Worm (Caenorhabditis elegans) whole organism, young adult: Measurements from ENCODE around the gene gpla-1.

Experiments used
- F33H1.4 ChIP-seq: fragments of 200-800 bp; sonication (Bioruptor generic); IDR thresholded peaks from 2 replicates; pipeline ENCODE4 v1.3.6; 2022; ENCODE audit warnings: missing genetic modification reagents, missing genetic modification characterization, missing compliant biosample characterization
- F49E8.2 ChIP-seq: sonication (generic microtip); optimal IDR thresholded peaks from 3 replicates; lab custom pipeline; 2017; ENCODE audit warnings: missing genetic modification characterization, mild to moderate bottlenecking, missing compliant biosample characterization, antibody characterized with exemption, moderate library complexity; ENCODE audit not compliant: insufficient read depth
- F52B5.7 ChIP-seq: sonication (generic microtip); optimal IDR thresholded peaks from 2 replicates; lab custom pipeline; 2016; ENCODE audit warnings: mild to moderate bottlenecking, missing genetic modification characterization, missing compliant biosample characterization
- T07F8.4 ChIP-seq: sonication (generic microtip); optimal IDR thresholded peaks from 2 replicates; lab custom pipeline; 2016; ENCODE audit warnings: mild to moderate bottlenecking, missing genetic modification characterization, moderate library complexity, missing compliant biosample characterization
- T26A5.8 ChIP-seq: sonication (generic microtip); optimal IDR thresholded peaks from 2 replicates; lab custom pipeline; 2016; ENCODE audit warnings: missing genetic modification characterization, missing compliant biosample characterization
- atf-7 ChIP-seq: sonication (generic microtip); optimal IDR thresholded peaks from 2 replicates; lab custom pipeline; 2017; ENCODE audit warnings: mild to moderate bottlenecking, missing genetic modification characterization, missing compliant biosample characterization
- bed-2 ChIP-seq: fragments of 200-800 bp; sonication (Bioruptor generic); IDR thresholded peaks from 2 replicates; pipeline ENCODE4 v1.3.6; 2022; ENCODE audit warnings: missing genetic modification reagents, missing genetic modification characterization, missing compliant biosample characterization
- cebp-1 ChIP-seq, 2 experiments: fragments of 200-800 bp in 1 of 2; sonication (Bioruptor generic) in 1 of 2; sonication (generic microtip) in 1 of 2; IDR thresholded peaks in 1 of 2; optimal IDR thresholded peaks in 1 of 2; 2 replicates each; pipeline versions ENCODE4 v1.3.6 to Lab custom; 2017 to 2022; ENCODE audit warnings: missing compliant biosample characterization in 2 of 2, missing genetic modification characterization in 2 of 2, mild to moderate bottlenecking in 1 of 2, missing genetic modification reagents in 1 of 2, moderate library complexity in 1 of 2
- cebp-2 ChIP-seq: fragments of 200-800 bp; sonication (Bioruptor generic); IDR thresholded peaks from 2 replicates; pipeline ENCODE4 v1.3.6; 2022; ENCODE audit warnings: missing genetic modification characterization, missing compliant biosample characterization
- ceh-58 ChIP-seq: fragments of 200-800 bp; sonication (Bioruptor generic); IDR thresholded peaks from 2 replicates; pipeline ENCODE4 v1.3.6; 2022; ENCODE audit warnings: missing genetic modification characterization, missing compliant biosample characterization
- chd-7 ChIP-seq: sonication (generic microtip); optimal IDR thresholded peaks from 2 replicates; lab custom pipeline; 2016; ENCODE audit warnings: mild to moderate bottlenecking, missing genetic modification characterization, moderate library complexity, missing compliant biosample characterization
- dox-1 ChIP-seq: fragments of 200-800 bp; sonication (Bioruptor generic); IDR thresholded peaks from 2 replicates; pipeline ENCODE4 v1.3.6; 2022; ENCODE audit warnings: missing genetic modification reagents, missing genetic modification characterization, missing compliant biosample characterization
- dpl-1 ChIP-seq: fragments of 150-350 bp; optimal IDR thresholded peaks from 2 replicates; lab custom pipeline; 2014; ENCODE audit warnings: missing biosample characterization, missing genetic modification reagents, missing genetic modification characterization
- ets-4 ChIP-seq: fragments of 200-800 bp; sonication (Bioruptor generic); optimal IDR thresholded peaks from 2 replicates; lab custom pipeline; 2018; ENCODE audit warnings: mild to moderate bottlenecking, missing genetic modification characterization, missing compliant biosample characterization
- gei-17 ChIP-seq: fragments of 200-800 bp; sonication (Bioruptor generic); optimal IDR thresholded peaks from 2 replicates; lab custom pipeline; 2018; ENCODE audit warnings: mild to moderate bottlenecking, missing genetic modification characterization, missing compliant biosample characterization
- him-1 ChIP-seq: sonication (generic microtip); optimal IDR thresholded peaks from 2 replicates; lab custom pipeline; 2016; ENCODE audit warnings: missing genotype, missing genetic modification reagents, missing genetic modification characterization, missing compliant biosample characterization
- hlh-12 ChIP-seq: sonication (generic microtip); optimal IDR thresholded peaks from 2 replicates; lab custom pipeline; 2016; ENCODE audit warnings: missing genetic modification characterization, missing compliant biosample characterization
- hlh-26 ChIP-seq: fragments of 200-800 bp; sonication (Bioruptor generic); conservative IDR thresholded peaks from 2 replicates; pipeline ENCODE4 v1.3.6; 2022; ENCODE audit warnings: missing genetic modification reagents, missing genetic modification characterization, missing compliant biosample characterization
- hmg-1.2 ChIP-seq: fragments of 200-800 bp; sonication (Bioruptor generic); IDR thresholded peaks from 2 replicates; pipeline ENCODE4 v1.3.6; 2022; ENCODE audit warnings: missing genetic modification reagents, missing genetic modification characterization, missing compliant biosample characterization
- hmg-20 ChIP-seq: fragments of 200-800 bp; sonication (Bioruptor generic); IDR thresholded peaks from 2 replicates; pipeline ENCODE4 v1.3.6; 2022; ENCODE audit warnings: missing genetic modification reagents, missing genetic modification characterization, missing compliant biosample characterization
- lag-1 ChIP-seq: fragments of 200-800 bp; sonication (Bioruptor generic); IDR thresholded peaks from 2 replicates; pipeline ENCODE4 v1.3.6; 2022; ENCODE audit warnings: missing genetic modification reagents, missing genetic modification characterization, missing compliant biosample characterization
- let-607 ChIP-seq, 2 experiments: fragments of 200-800 bp in 1 of 2; sonication (Bioruptor generic) in 1 of 2; sonication (generic microtip) in 1 of 2; optimal IDR thresholded peaks; 2 replicates each; lab custom pipeline; 2016 to 2018; ENCODE audit warnings: mild to moderate bottlenecking in 2 of 2, missing compliant biosample characterization in 2 of 2, missing genetic modification characterization in 2 of 2, moderate library complexity in 2 of 2, missing genotype in 1 of 2
- lin-40 ChIP-seq: sonication (generic microtip); optimal IDR thresholded peaks from 2 replicates; lab custom pipeline; 2016; ENCODE audit warnings: missing genetic modification characterization, mild to moderate bottlenecking, missing compliant biosample characterization, missing genotype, missing genetic modification reagents
- madf-6 ChIP-seq: fragments of 200-800 bp; sonication (Bioruptor generic); IDR thresholded peaks from 2 replicates; pipeline ENCODE4 v1.3.6; 2022; ENCODE audit warnings: missing genetic modification reagents, missing genetic modification characterization, missing compliant biosample characterization
- nfya-2 ChIP-seq: fragments of 200-800 bp; sonication (Bioruptor generic); IDR thresholded peaks from 2 replicates; pipeline ENCODE4 v1.3.6; 2022; ENCODE audit warnings: missing genetic modification reagents, missing genetic modification characterization, missing compliant biosample characterization
- nhr-179 ChIP-seq: sonication (generic microtip); optimal IDR thresholded peaks from 2 replicates; lab custom pipeline; 2016; ENCODE audit warnings: mild to moderate bottlenecking, missing genetic modification characterization, missing compliant biosample characterization
- nhr-27 ChIP-seq: fragments of 200-800 bp; sonication (Bioruptor generic); optimal IDR thresholded peaks from 2 replicates; lab custom pipeline; 2018; ENCODE audit warnings: mild to moderate bottlenecking, missing genetic modification characterization, moderate library complexity, missing compliant biosample characterization
- nhr-90 ChIP-seq: sonication (generic microtip); optimal IDR thresholded peaks from 2 replicates; lab custom pipeline; 2016; ENCODE audit warnings: missing genotype, mild to moderate bottlenecking, missing genetic modification characterization, missing compliant biosample characterization
- pbrm-1 ChIP-seq: fragments of 200-800 bp; sonication (Bioruptor generic); IDR thresholded peaks from 2 replicates; pipeline ENCODE4 v1.3.6; 2022; ENCODE audit warnings: missing genetic modification reagents, missing genetic modification characterization, missing compliant biosample characterization
- rec-8 ChIP-seq, 2 experiments: sonication (generic microtip); optimal IDR thresholded peaks; 2 replicates each; lab custom pipeline; 2016; ENCODE audit warnings: mild to moderate bottlenecking in 2 of 2, missing genetic modification characterization in 2 of 2, missing genetic modification reagents in 2 of 2, missing genotype in 2 of 2, missing biosample characterization in 1 of 2, missing compliant biosample characterization in 1 of 2, moderate library complexity in 1 of 2
- repo-1 ChIP-seq: sonication (generic microtip); optimal IDR thresholded peaks from 2 replicates; lab custom pipeline; 2017; ENCODE audit warnings: mild to moderate bottlenecking, missing genetic modification characterization, missing compliant biosample characterization
- sdz-38 ChIP-seq: sonication (generic microtip); optimal IDR thresholded peaks from 2 replicates; lab custom pipeline; 2016; ENCODE audit warnings: missing genotype, missing genetic modification characterization, missing compliant biosample characterization
- snpc-1.1 ChIP-seq: sonication (generic microtip); optimal IDR thresholded peaks from 2 replicates; lab custom pipeline; 2017; ENCODE audit warnings: missing genetic modification characterization, mild to moderate bottlenecking, missing compliant biosample characterization, antibody characterized with exemption, moderate library complexity, missing genotype, missing genetic modification reagents; ENCODE audit not compliant: insufficient read depth
- snpc-1.3 ChIP-seq: sonication (generic microtip); optimal IDR thresholded peaks from 2 replicates; lab custom pipeline; 2017; ENCODE audit warnings: missing genetic modification characterization, mild to moderate bottlenecking, missing compliant biosample characterization, antibody characterized with exemption, moderate library complexity, missing genotype, missing genetic modification reagents; ENCODE audit not compliant: insufficient read depth
- snpc-3.4 ChIP-seq: sonication (generic microtip); optimal IDR thresholded peaks from 2 replicates; lab custom pipeline; 2017; ENCODE audit warnings: missing genetic modification characterization, mild to moderate bottlenecking, missing compliant biosample characterization, antibody characterized with exemption, moderate library complexity, missing genotype, missing genetic modification reagents
- snpc-4 ChIP-seq, 5 experiments: fragments of 150-350 bp in 1 of 5; sonication (generic microtip) in 4 of 5; optimal IDR thresholded peaks; 2 replicates each; lab custom pipeline; 2014 to 2018; ENCODE audit warnings: missing genetic modification characterization in 5 of 5, missing biosample characterization in 3 of 5, antibody characterized with exemption in 2 of 5, mild to moderate bottlenecking in 2 of 5, missing compliant biosample characterization in 2 of 5, missing genotype in 2 of 5, moderate library complexity in 2 of 5, missing genetic modification reagents in 1 of 5
- unc-62 ChIP-seq: fragments of 150-350 bp; optimal IDR thresholded peaks from 2 replicates; lab custom pipeline; 2014; ENCODE audit warnings: missing biosample characterization, missing genetic modification reagents, missing genetic modification characterization
- ztf-26 ChIP-seq: sonication (generic microtip); optimal IDR thresholded peaks from 2 replicates; lab custom pipeline; 2017; ENCODE audit warnings: missing genetic modification characterization, missing compliant biosample characterization
- ztf-6 ChIP-seq: fragments of 200-800 bp; sonication (Bioruptor generic); IDR thresholded peaks from 2 replicates; pipeline ENCODE4 v1.3.6; 2022; ENCODE audit warnings: missing genetic modification reagents, missing genetic modification characterization, missing compliant biosample characterization

gpla-1 gene

ce11 chrV:11979673-11980561, 42.3 kb upstream of the gpla-1 start, which contains the start of gene snr-4 (continued):
- TF ChIP-seq atf-7 (peak; percentile 81), repo-1 (peak; percentile 93), dpl-1 (GFP tag; lab: Kevin White, UChicago) (peak; percentile 44), hlh-12 (no peak), T07F8.4 (peak; percentile 48), gei-17 (GFP tag; lab: Kevin White, UChicago) (peak; percentile 72), dox-1 (peak; percentile 98), hmg-1.2 (GFP tag; lab: Robert Waterston, UW) (peak; percentile 97), rec-8 (tag; optimal IDR thresholded peaks at IDR 0.05; lab: Kevin White, UChicago) (peak in 1 of 2 experiments; percentile 37), nhr-27 (no peak), T26A5.8 (tag; lab: Kevin White, UChicago) (no peak), chd-7 (peak; percentile 84), nhr-90 (tag; lab: Kevin White, UChicago) (peak; percentile 61), let-607 (tag; optimal IDR thresholded peaks at IDR 0.05; lab: Kevin White, UChicago) (peak; percentile 63 to 68), nhr-179 (tag; lab: Kevin White, UChicago) (no peak), nfya-2 (GFP tag; lab: Robert Waterston, UW) (peak; percentile 49; the same call in 1 of the 2 replicates), bed-2 (peak; percentile 79; the same call in 1 of the 2 replicates), lag-1 (GFP tag; lab: Robert Waterston, UW) (no peak), ets-4 (GFP tag; lab: Kevin White, UChicago) (peak; percentile 26)

ce11 chrV:11978179-11978578, 40.6 kb upstream of the gpla-1 start, which contains the start of gene mif-2:
Gene mif-2, minus strand, starts transcription at chrV:11978459.
- no peak for TF ChIP-seq snpc-4 (GFP tag; optimal IDR thresholded peaks at IDR 0.05; lab: Kevin White, UChicago)
- TF ChIP-seq snpc-4 (tag; optimal IDR thresholded peaks at IDR 0.05; lab: Kevin White, UChicago) = peak in 1 of 4 experiments; percentile 61
- no peak for TF ChIP-seq ztf-6 (GFP tag; lab: Robert Waterston, UW)
- TF ChIP-seq nhr-27 = no peak
- TF ChIP-seq gei-17 (GFP tag; lab: Kevin White, UChicago) = no peak
- TF ChIP-seq F49E8.2 (tag; lab: Kevin White, UChicago) = peak; percentile 19
- no peak for TF ChIP-seq F52B5.7 (tag; lab: Kevin White, UChicago)
- TF ChIP-seq cebp-1 (GFP tag; IDR thresholded peaks at IDR 0.05; lab: Robert Waterston, UW) = no peak
- no peak for TF ChIP-seq cebp-1 (tag; optimal IDR thresholded peaks at IDR 0.05; lab: Kevin White, UChicago)
- no peak for TF ChIP-seq unc-62 (GFP tag; lab: Kevin White, UChicago)
- no peak for TF ChIP-seq ztf-26 (tag; lab: Kevin White, UChicago)
- peak; percentile 14 for TF ChIP-seq him-1
- no peak for TF ChIP-seq ceh-58 (GFP tag; lab: Robert Waterston, UW)
- no peak for TF ChIP-seq sdz-38
- TF ChIP-seq F33H1.4 (GFP tag; lab: Robert Waterston, UW) = no peak
- TF ChIP-seq snpc-1.1 (tag; lab: Kevin White, UChicago) = no peak
- TF ChIP-seq hmg-20 (GFP tag; lab: Robert Waterston, UW) = no peak
- 0 out of 2 replicates have a peak, but pooled peaks have one; percentile 5 for TF ChIP-seq madf-6 (GFP tag; lab: Robert Waterston, UW)
- no peak for TF ChIP-seq hlh-26 (GFP tag; lab: Robert Waterston, UW)
- peak; percentile 43 for TF ChIP-seq snpc-3.4 (tag; lab: Kevin White, UChicago)
- TF ChIP-seq lin-40 (tag; lab: Kevin White, UChicago) = no peak
- TF ChIP-seq cebp-2 (GFP tag; lab: Robert Waterston, UW) = no peak
- peak; percentile 5 for TF ChIP-seq snpc-1.3
- no peak for TF ChIP-seq pbrm-1
- TF ChIP-seq, all 124 proteins: peak for 6
